1 fruit fly cellular context compared by ENCODE assay signal in the genomic region with DNA sequence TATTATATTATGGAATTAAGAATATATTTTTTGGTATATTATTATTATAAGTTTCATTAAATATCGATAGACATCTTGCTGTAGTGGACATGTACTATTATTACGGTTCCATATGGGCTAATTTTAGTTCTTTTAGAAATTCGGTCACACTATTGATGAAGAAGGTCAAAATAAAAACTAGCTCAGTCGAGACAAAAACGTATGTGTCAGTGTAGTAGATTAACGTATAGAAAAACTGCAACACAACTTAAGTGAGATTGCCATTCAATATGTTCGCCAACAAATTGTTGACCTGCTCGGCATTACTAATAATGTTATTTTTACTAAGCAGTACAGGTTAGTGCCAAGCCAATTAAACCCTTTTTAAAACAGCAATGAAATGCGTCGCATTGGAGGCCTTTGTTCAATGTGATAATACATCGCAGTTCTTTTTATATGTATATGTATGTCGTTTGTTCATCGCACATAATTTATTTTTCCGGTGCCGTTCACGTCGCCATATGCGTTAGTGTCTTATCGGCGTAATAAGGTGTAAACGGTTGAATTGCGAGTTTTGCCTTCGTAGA.
TF ChIP-seq lines count a peak whose summit lies in the region.

A gene (plus strand): TSS at position 164 of the 566 bp plus-strand sequence.

TF ChIP-seq in whole organism, embryonic, 481 proteins besides CTCF, POLR2A, EP300 and RAD21 (continued from another document and continues in another):
- TF ChIP-seq knrl (GFP tag; IDR thresholded peaks at IDR 0.05; lab: Robert Waterston, UW; ENCODE audit: partially characterized antibody) (peak; percentile 54; the same call in 2 of the 3 replicates), CG12659 (GFP tag; optimal IDR thresholded peaks at IDR 0.05; lab: Kevin White, UChicago) (peak; percentile 60), Lpt (GFP tag; optimal IDR thresholded peaks at IDR 0.05; lab: Kevin White, UChicago) (no peak), CG12071 (GFP tag; optimal IDR thresholded peaks at IDR 0.05; lab: Kevin White, UChicago) (no peak), CG31388 (GFP tag; optimal IDR thresholded peaks at IDR 0.05; lab: Kevin White, UChicago) (no peak), ham (GFP tag; IDR thresholded peaks at IDR 0.05; lab: Robert Waterston, UW) (no peak), Nf-YB (GFP tag; optimal IDR thresholded peaks at IDR 0.05; lab: Kevin White, UChicago) (no peak), Camta (GFP tag; optimal IDR thresholded peaks at IDR 0.05; lab: Kevin White, UChicago) (no peak), gsb-n (tag; optimal IDR thresholded peaks at IDR 0.05; lab: Kevin White, UChicago) (peak; percentile 58), CG34376 (GFP tag; optimal IDR thresholded peaks at IDR 0.05; lab: Kevin White, UChicago) (peak; percentile 42), CG18599 (GFP tag; optimal IDR thresholded peaks at IDR 0.05; lab: Kevin White, UChicago) (no peak), MBD-R2 (GFP tag; IDR thresholded peaks at IDR 0.05; lab: Robert Waterston, UW) (no peak), CG10979 (tag; optimal IDR thresholded peaks at IDR 0.05; lab: Kevin White, UChicago) (no peak), her (GFP tag; optimal IDR thresholded peaks at IDR 0.05; lab: Kevin White, UChicago) (no peak), ab (GFP tag; optimal IDR thresholded peaks at IDR 0.05; lab: Kevin White, UChicago) (no peak), dmrt99B (tag; optimal IDR thresholded peaks at IDR 0.05; lab: Kevin White, UChicago) (no peak), HmgZ (tag; optimal IDR thresholded peaks at IDR 0.05; lab: Kevin White, UChicago) (no peak), CG16815 (GFP tag; optimal IDR thresholded peaks at IDR 0.05; lab: Kevin White, UChicago) (no peak), dysf (GFP tag; IDR thresholded peaks at IDR 0.05; lab: Robert Waterston, UW) (no peak), seq (GFP tag; IDR thresholded peaks at IDR 0.05; lab: Robert Waterston, UW) (no peak), h (optimal IDR thresholded peaks at IDR 0.05; lab: Kevin White, UChicago) (no peak), CG17912 (GFP tag; optimal IDR thresholded peaks at IDR 0.05; lab: Kevin White, UChicago) (no peak), chif (GFP tag; optimal IDR thresholded peaks at IDR 0.05; lab: Kevin White, UChicago) (no peak), CG14860 (GFP tag; IDR thresholded peaks at IDR 0.05; lab: Robert Waterston, UW; ENCODE audit: partially characterized antibody) (no peak), CG13894 (tag; optimal IDR thresholded peaks at IDR 0.05; lab: Kevin White, UChicago) (peak; percentile 14), Optix (GFP tag; IDR thresholded peaks at IDR 0.05; lab: Robert Waterston, UW) (no peak), unpg (GFP tag; optimal IDR thresholded peaks at IDR 0.05; lab: Kevin White, UChicago) (no peak), crc (GFP tag; optimal IDR thresholded peaks at IDR 0.05; lab: Kevin White, UChicago) (no peak), jumu (GFP tag; optimal IDR thresholded peaks at IDR 0.05; lab: Kevin White, UChicago) (no peak), BEAF-32 (GFP tag; optimal IDR thresholded peaks at IDR 0.05; lab: Kevin White, UChicago) (peak; percentile 60), gcm (GFP tag; optimal IDR thresholded peaks at IDR 0.05; lab: Kevin White, UChicago) (no peak), CG10462 (GFP tag; optimal IDR thresholded peaks at IDR 0.05; lab: Kevin White, UChicago) (no peak), CG6813 (GFP tag; optimal IDR thresholded peaks at IDR 0.05; lab: Kevin White, UChicago) (no peak), fd3F (GFP tag; optimal IDR thresholded peaks at IDR 0.05; lab: Kevin White, UChicago) (no peak), CG34422 (GFP tag; IDR thresholded peaks at IDR 0.05; lab: Robert Waterston, UW) (no peak; the same call in 2 of the 3 replicates), lov (optimal IDR thresholded peaks at IDR 0.05; lab: Kevin White, UChicago) (no peak), lov (GFP tag; IDR thresholded peaks at IDR 0.05; lab: Robert Waterston, UW) (no peak), tna (GFP tag; IDR thresholded peaks at IDR 0.05; lab: Robert Waterston, UW; ENCODE audit: partially characterized antibody) (no peak), gfzf (GFP tag; optimal IDR thresholded peaks at IDR 0.05; lab: Kevin White, UChicago) (peak; percentile 59), zfh1 (GFP tag; IDR thresholded peaks at IDR 0.05; lab: Robert Waterston, UW) (0 out of 3 replicates have a peak, but pooled peaks have one; percentile 9), CG9609 (GFP tag; optimal IDR thresholded peaks at IDR 0.05; lab: Kevin White, UChicago) (no peak), CG11247 (GFP tag; IDR thresholded peaks at IDR 0.05; lab: Robert Waterston, UW) (no peak), bowl (GFP tag; IDR thresholded peaks at IDR 0.05; lab: Robert Waterston, UW) (no peak), H2.0 (GFP tag; IDR thresholded peaks at IDR 0.05; lab: Robert Waterston, UW) (no peak), CG10321 (GFP tag; IDR thresholded peaks at IDR 0.05; lab: Robert Waterston, UW) (no peak), ranshi (GFP tag; IDR thresholded peaks at IDR 0.05; lab: Robert Waterston, UW) (no peak), lilli (GFP tag; optimal IDR thresholded peaks at IDR 0.05; lab: Kevin White, UChicago) (peak; percentile 3), Abd-B (GFP tag; optimal IDR thresholded peaks at IDR 0.05; lab: Kevin White, UChicago) (no peak), sug (tag; optimal IDR thresholded peaks at IDR 0.05; lab: Kevin White, UChicago) (peak; percentile 3), CG13123 (GFP tag; optimal IDR thresholded peaks at IDR 0.05; lab: Kevin White, UChicago) (no peak), bsh (GFP tag; optimal IDR thresholded peaks at IDR 0.05; lab: Kevin White, UChicago) (peak in 1 of 2 experiments; percentile 22), al (GFP tag; IDR thresholded peaks at IDR 0.05; lab: Robert Waterston, UW) (no peak), CrebB (tag; optimal IDR thresholded peaks at IDR 0.05; lab: Kevin White, UChicago) (peak; percentile 13), pzg (GFP tag; optimal IDR thresholded peaks at IDR 0.05; lab: Kevin White, UChicago) (peak; percentile 51), CG4328 (GFP tag; optimal IDR thresholded peaks at IDR 0.05; lab: Kevin White, UChicago) (no peak), org-1 (GFP tag; optimal IDR thresholded peaks at IDR 0.05; lab: Kevin White, UChicago) (no peak), z (GFP tag; IDR thresholded peaks at IDR 0.05; lab: Robert Waterston, UW) (no peak), Atf3 (GFP tag; optimal IDR thresholded peaks at IDR 0.05; lab: Kevin White, UChicago) (no peak), pros (GFP tag; optimal IDR thresholded peaks at IDR 0.05; lab: Kevin White, UChicago) (no peak), Dip3 (GFP tag; optimal IDR thresholded peaks at IDR 0.05; lab: Kevin White, UChicago) (no peak), CG17385 (GFP tag; optimal IDR thresholded peaks at IDR 0.05; lab: Kevin White, UChicago) (no peak), Sin3A (optimal IDR thresholded peaks at IDR 0.05; lab: Kevin White, UChicago) (no peak), esg (GFP tag; conservative IDR thresholded peaks at IDR 0.05; lab: Robert Waterston, UW) (no peak), Dp (GFP tag; optimal IDR thresholded peaks at IDR 0.05; lab: Kevin White, UChicago) (no peak), wdn (GFP tag; IDR thresholded peaks at IDR 0.05; lab: Robert Waterston, UW) (no peak), sens-2 (GFP tag; IDR thresholded peaks at IDR 0.05; lab: Robert Waterston, UW) (no peak), CG18764 (GFP tag; optimal IDR thresholded peaks at IDR 0.05; lab: Kevin White, UChicago) (no peak), CG15479 (GFP tag; optimal IDR thresholded peaks at IDR 0.05; lab: Kevin White, UChicago) (no peak), Mes4 (GFP tag; optimal IDR thresholded peaks at IDR 0.05; lab: Kevin White, UChicago) (no peak), CG3065 (GFP tag; optimal IDR thresholded peaks at IDR 0.05; lab: Kevin White, UChicago) (no peak), CG8924 (tag; optimal IDR thresholded peaks at IDR 0.05; lab: Kevin White, UChicago) (peak; percentile 46), Stat92E (GFP tag; optimal IDR thresholded peaks at IDR 0.05; lab: Kevin White, UChicago) (peak in 1 of 3 experiments; percentile 20), CG14014 (GFP tag; IDR thresholded peaks at IDR 0.05; lab: Robert Waterston, UW) (no peak), CG9817 (tag; optimal IDR thresholded peaks at IDR 0.05; lab: Kevin White, UChicago) (peak; percentile 37), YL-1 (GFP tag; optimal IDR thresholded peaks at IDR 0.05; lab: Kevin White, UChicago) (peak; percentile 77), phol (tag; optimal IDR thresholded peaks at IDR 0.05; lab: Kevin White, UChicago) (peak; percentile 62), CG3163 (GFP tag; optimal IDR thresholded peaks at IDR 0.05; lab: Kevin White, UChicago) (no peak), CG9797 (GFP tag; optimal IDR thresholded peaks at IDR 0.05; lab: Kevin White, UChicago) (peak; percentile 38), Bteb2 (GFP tag; optimal IDR thresholded peaks at IDR 0.05; lab: Kevin White, UChicago) (no peak), aop (GFP tag; IDR thresholded peaks at IDR 0.05; lab: Robert Waterston, UW) (no peak), Aef1 (GFP tag; IDR thresholded peaks at IDR 0.05; lab: Robert Waterston, UW) (no peak), ase (GFP tag; IDR thresholded peaks at IDR 0.05; lab: Robert Waterston, UW) (no peak), Nf-YC (tag; optimal IDR thresholded peaks at IDR 0.05; lab: Kevin White, UChicago) (peak; percentile 10), CG17328 (GFP tag; IDR thresholded peaks at IDR 0.05; lab: Robert Waterston, UW) (no peak), CG18011 (GFP tag; optimal IDR thresholded peaks at IDR 0.05; lab: Kevin White, UChicago) (no peak), Doc2 (GFP tag; IDR thresholded peaks at IDR 0.05; lab: Robert Waterston, UW) (no peak), CG14667 (GFP tag; IDR thresholded peaks at IDR 0.05; lab: Robert Waterston, UW) (no peak), GATAe (GFP tag; conservative IDR thresholded peaks at IDR 0.05; lab: Robert Waterston, UW) (no peak), CG10431 (GFP tag; optimal IDR thresholded peaks at IDR 0.05; lab: Kevin White, UChicago) (no peak), CG2120 (GFP tag; optimal IDR thresholded peaks at IDR 0.05; lab: Kevin White, UChicago) (no peak), CG12219 (GFP tag; optimal IDR thresholded peaks at IDR 0.05; lab: Kevin White, UChicago) (no peak), CG2129 (GFP tag; IDR thresholded peaks at IDR 0.05; lab: Robert Waterston, UW; ENCODE audit: partially characterized antibody) (no peak), Ptx1 (GFP tag; IDR thresholded peaks at IDR 0.05; lab: Robert Waterston, UW) (peak; percentile 44; the same call in 1 of the 2 replicates), br (optimal IDR thresholded peaks at IDR 0.05; lab: Kevin White, UChicago) (no peak), CG14710 (tag; optimal IDR thresholded peaks at IDR 0.05; lab: Kevin White, UChicago) (peak; percentile 72), HmgD (GFP tag; optimal IDR thresholded peaks at IDR 0.05; lab: Kevin White, UChicago) (no peak), CG15514 (GFP tag; optimal IDR thresholded peaks at IDR 0.05; lab: Kevin White, UChicago) (peak; percentile 52), CG1792 (GFP tag; optimal IDR thresholded peaks at IDR 0.05; lab: Kevin White, UChicago) (no peak), Doc3 (GFP tag; IDR thresholded peaks at IDR 0.05; lab: Robert Waterston, UW; ENCODE audit: partially characterized antibody) (no peak), gcm2 (GFP tag; optimal IDR thresholded peaks at IDR 0.05; lab: Kevin White, UChicago) (no peak), CG6854 (GFP tag; optimal IDR thresholded peaks at IDR 0.05; lab: Kevin White, UChicago) (no peak), caup (GFP tag; optimal IDR thresholded peaks at IDR 0.05; lab: Kevin White, UChicago; ENCODE audit: severe bottlenecking) (peak; percentile 9), CG14050 (GFP tag; IDR thresholded peaks at IDR 0.05; lab: Robert Waterston, UW) (no peak), fd64A (GFP tag; optimal IDR thresholded peaks at IDR 0.05; lab: Kevin White, UChicago) (no peak), Kr (GFP tag; optimal IDR thresholded peaks at IDR 0.05; lab: Kevin White, UChicago) (peak; percentile 79), gsb (GFP tag; IDR thresholded peaks at IDR 0.05; lab: Robert Waterston, UW) (no peak), H15 (GFP tag; IDR thresholded peaks at IDR 0.05; lab: Robert Waterston, UW) (no peak), CG7357 (GFP tag; IDR thresholded peaks at IDR 0.05; lab: Robert Waterston, UW) (peak; percentile 95), fu2 (GFP tag; optimal IDR thresholded peaks at IDR 0.05; lab: Kevin White, UChicago) (no peak), ap (GFP tag; IDR thresholded peaks at IDR 0.05; lab: Robert Waterston, UW) (no peak), CG10147 (GFP tag; optimal IDR thresholded peaks at IDR 0.05; lab: Kevin White, UChicago) (no peak), CG5180 (GFP tag; optimal IDR thresholded peaks at IDR 0.05; lab: Kevin White, UChicago) (no peak), chm (GFP tag; IDR thresholded peaks at IDR 0.05; lab: Robert Waterston, UW) (peak; percentile 56; the same call in 1 of the 2 replicates), Sox102F (GFP tag; optimal IDR thresholded peaks at IDR 0.05; lab: Kevin White, UChicago) (peak; percentile 32), CG7271 (tag; optimal IDR thresholded peaks at IDR 0.05; lab: Kevin White, UChicago) (peak; percentile 4), hb (GFP tag; IDR thresholded peaks at IDR 0.05; lab: Robert Waterston, UW; ENCODE audit: partially characterized antibody) (no peak), Ssrp (tag; optimal IDR thresholded peaks at IDR 0.05; lab: Kevin White, UChicago) (peak; percentile 56), Oli (tag; optimal IDR thresholded peaks at IDR 0.05; lab: Kevin White, UChicago) (no peak), CG12942 (GFP tag; optimal IDR thresholded peaks at IDR 0.05; lab: Kevin White, UChicago) (no peak), wek (GFP tag; optimal IDR thresholded peaks at IDR 0.05; lab: Kevin White, UChicago) (no peak), Ets65A (GFP tag; lab: Kevin White, UChicago) (no peak), CG8290 (GFP tag; optimal IDR thresholded peaks at IDR 0.05; lab: Kevin White, UChicago) (peak; percentile 56), CG8290 (tag; optimal IDR thresholded peaks at IDR 0.05; lab: Kevin White, UChicago) (peak in 1 of 2 experiments; percentile 34), Hr51 (GFP tag; optimal IDR thresholded peaks at IDR 0.05; lab: Kevin White, UChicago) (peak in 1 of 2 experiments; percentile 18), TFAM (GFP tag; optimal IDR thresholded peaks at IDR 0.05; lab: Kevin White, UChicago) (no peak), CG11696 (GFP tag; IDR thresholded peaks at IDR 0.05; lab: Robert Waterston, UW) (no peak), Pdp1 (GFP tag; optimal IDR thresholded peaks at IDR 0.05; lab: Kevin White, UChicago) (peak in 1 of 2 experiments; percentile 28), bigmax (GFP tag; optimal IDR thresholded peaks at IDR 0.05; lab: Kevin White, UChicago) (no peak), CG13424 (tag; optimal IDR thresholded peaks at IDR 0.05; lab: Kevin White, UChicago) (peak; percentile 44), CG6683 (GFP tag; optimal IDR thresholded peaks at IDR 0.05; lab: Kevin White, UChicago) (no peak)
